Worm (Caenorhabditis elegans): ENCODE measurements around the gene daf-22.

Gene daf-22

DNA sequence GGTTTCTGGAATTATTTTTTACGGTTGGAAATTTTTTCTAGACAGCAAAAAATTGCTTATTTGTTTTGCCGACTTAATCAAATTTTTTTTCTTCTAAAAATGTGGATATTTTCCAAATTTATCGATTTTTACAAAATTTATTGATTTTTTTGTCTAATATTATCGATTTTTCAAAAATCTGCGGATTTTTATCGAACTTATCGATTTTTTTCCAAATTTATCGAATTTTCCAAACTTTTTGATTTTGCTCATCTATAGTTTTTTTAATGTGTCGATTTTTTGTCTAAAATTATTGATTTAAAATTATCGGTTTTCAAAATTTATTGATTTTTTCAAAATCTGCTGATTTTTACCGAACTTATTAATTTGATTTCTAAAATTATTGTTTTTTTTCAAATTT is 31.4 kb downstream of the daf-22 start:
- TF ChIP-seq elt-2 (tag; optimal IDR thresholded peaks at IDR 0.05) (no peak), hlh-17 (GFP tag; optimal IDR thresholded peaks at IDR 0.05; ENCODE audit: borderline replicate concordance) (no peak), lin-15B (tag; optimal IDR thresholded peaks at IDR 0.05) (no peak), fkh-8 (tag; optimal IDR thresholded peaks at IDR 0.05) (no peak), ceh-8 (GFP tag; optimal IDR thresholded peaks at IDR 0.05) (no peak), ztf-4 (tag; optimal IDR thresholded peaks at IDR 0.05) (no peak), pag-3 (tag; optimal IDR thresholded peaks at IDR 0.05; ENCODE audit: borderline replicate concordance, insufficient read depth) (no peak), irx-1 (tag; optimal IDR thresholded peaks at IDR 0.05) (no peak), nhr-90 (tag; optimal IDR thresholded peaks at IDR 0.05; ENCODE audit: poor library complexity) (no peak), nhr-76 (tag; optimal IDR thresholded peaks at IDR 0.05) (no peak), ceh-82 (tag; optimal IDR thresholded peaks at IDR 0.05) (no peak), jun-1 (tag; optimal IDR thresholded peaks at IDR 0.05) (no peak), tlp-1 (tag; optimal IDR thresholded peaks at IDR 0.05) (no peak), lir-3 (tag; optimal IDR thresholded peaks at IDR 0.05; ENCODE audit: poor library complexity) (no peak)

- TF ChIP-seq egl-13 (tag; optimal IDR thresholded peaks at IDR 0.05) (no peak), mep-1 (tag; optimal IDR thresholded peaks at IDR 0.05) (no peak), xbp-1 (tag; optimal IDR thresholded peaks at IDR 0.05) (no peak), nhr-85 (tag) (no peak), F16B12.6 (tag; optimal IDR thresholded peaks at IDR 0.05) (no peak)
Measured at ce11 chrII:12393690-12394089, 31.8 kb downstream of the daf-22 start, which contains the start of gene Y57A10B.7. Y57A10B.7 (minus strand) TSS chrII:12393790.

- TF ChIP-seq egl-27 (tag; optimal IDR thresholded peaks at IDR 0.05), result no peak
- no peak for TF ChIP-seq ces-1 (GFP tag; optimal IDR thresholded peaks at IDR 0.05)
- no peak for TF ChIP-seq lin-14 (GFP tag; optimal IDR thresholded peaks at IDR 0.05)
- TF ChIP-seq isw-1 (GFP tag; IDR thresholded peaks at IDR 0.05), result no peak
- no peak for TF ChIP-seq lir-3 (tag; optimal IDR thresholded peaks at IDR 0.05; ENCODE audit: poor library complexity)
- TF ChIP-seq nhr-11 (tag; optimal IDR thresholded peaks at IDR 0.05), result no peak
- TF ChIP-seq fkh-4 (tag; optimal IDR thresholded peaks at IDR 0.05; ENCODE audit: borderline replicate concordance), result no peak
- TF ChIP-seq Y116A8C.19 (tag; optimal IDR thresholded peaks at IDR 0.05; ENCODE audit: borderline replicate concordance), result no peak
- TF ChIP-seq blmp-1 (tag; optimal IDR thresholded peaks at IDR 0.05), result no peak
- no peak for TF ChIP-seq lin-35 (GFP tag; optimal IDR thresholded peaks at IDR 0.05)
- no peak for TF ChIP-seq nhr-12 (tag; optimal IDR thresholded peaks at IDR 0.05)
- no peak for TF ChIP-seq fkh-10 (GFP tag; optimal IDR thresholded peaks at IDR 0.05)
- no peak for TF ChIP-seq elt-2 (tag; optimal IDR thresholded peaks at IDR 0.05)
- no peak for TF ChIP-seq zip-4 (GFP tag; optimal IDR thresholded peaks at IDR 0.05)
- TF ChIP-seq vab-15 (tag; optimal IDR thresholded peaks at IDR 0.05), result no peak
- TF ChIP-seq ama-1 (optimal IDR thresholded peaks at IDR 0.05), result no peak
Measured at ce11 chrII:12389783-12390182, 35.7 kb downstream of the daf-22 start, which contains the start of gene Y57A10B.6. Y57A10B.6 (plus strand) TSS chrII:12390083.

ce11 chrII:12387980-12388379 is 37.5 kb downstream of the daf-22 start, which contains the start of gene sre-41:
sre-41 (plus strand) TSS chrII:12388280.
- TF ChIP-seq ets-5 (GFP tag; IDR thresholded peaks at IDR 0.05) (no peak), unc-130 (tag; optimal IDR thresholded peaks at IDR 0.05) (no peak), unc-30 (tag; optimal IDR thresholded peaks at IDR 0.05) (no peak), elt-3 (tag; optimal IDR thresholded peaks at IDR 0.05) (no peak), nhr-237 (tag; optimal IDR thresholded peaks at IDR 0.05) (no peak), ceh-88 (GFP tag; IDR thresholded peaks at IDR 0.05) (no peak)

Measured in whole organism, L1 larva.